Fruit fly (Drosophila melanogaster) Kc167 (cell line): Measurements from ENCODE around the gene IntS14.

ENCODE experiments used
- Myc ChIP-seq: fragments of >200 bp; optimal IDR thresholded peaks from 2 replicates; lab custom pipeline; 2017; ENCODE audit warnings: missing external identifiers
- Sin3A ChIP-seq: fragments of >200 bp; optimal IDR thresholded peaks from 2 replicates; lab custom pipeline; 2018; ENCODE audit warnings: missing external identifiers
- h ChIP-seq: fragments of >200 bp; optimal IDR thresholded peaks from 3 replicates; lab custom pipeline; 2018; ENCODE audit warnings: missing external identifiers
- insv ChIP-seq: fragments of >200 bp; optimal IDR thresholded peaks from 3 replicates; lab custom pipeline; 2018; ENCODE audit warnings: missing external identifiers
- psq ChIP-seq: fragments of >200 bp; optimal IDR thresholded peaks from 2 replicates; lab custom pipeline; 2017; ENCODE audit warnings: missing external identifiers
- ttk ChIP-seq: sonication (Bioruptor generic); optimal IDR thresholded peaks from 2 replicates; lab custom pipeline; 2017; ENCODE audit warnings: missing external identifiers

Gene IntS14

DNA sequence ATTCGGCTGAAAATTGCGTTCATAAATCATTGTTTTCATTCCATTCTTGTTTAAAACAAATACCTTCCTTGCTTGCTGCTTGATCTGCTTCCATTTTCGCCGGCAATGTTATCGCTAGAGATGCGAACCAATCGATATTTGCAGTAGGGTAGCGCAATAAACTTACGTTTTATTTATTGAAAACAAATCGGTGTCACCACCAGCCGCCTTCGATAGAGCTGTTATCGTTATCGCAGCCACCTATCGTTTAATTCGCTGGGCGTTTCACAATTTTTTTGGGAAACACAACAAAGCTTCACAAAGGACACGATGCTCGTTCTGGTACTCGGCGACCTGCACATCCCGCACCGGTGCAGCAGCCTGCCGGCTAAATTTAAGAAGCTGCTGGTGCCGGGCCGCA, 13.7 kb upstream of the IntS14 start, which contains the start of the genes Tfb4 and Vps29:
Tfb4 (minus strand) TSS at position 124 of the 400 bp plus-strand sequence.
Vps29 (plus strand) TSS at position 213 of the 400 bp plus-strand sequence.
- TF ChIP-seq psq (lab: Kevin White, UChicago) (no peak), insv (lab: Kevin White, UChicago) (no peak), Myc (lab: Kevin White, UChicago) (no peak), Sin3A (lab: Kevin White, UChicago) (no peak), h (lab: Kevin White, UChicago) (no peak), ttk (lab: Kevin White, UChicago) (no peak)

DNA sequence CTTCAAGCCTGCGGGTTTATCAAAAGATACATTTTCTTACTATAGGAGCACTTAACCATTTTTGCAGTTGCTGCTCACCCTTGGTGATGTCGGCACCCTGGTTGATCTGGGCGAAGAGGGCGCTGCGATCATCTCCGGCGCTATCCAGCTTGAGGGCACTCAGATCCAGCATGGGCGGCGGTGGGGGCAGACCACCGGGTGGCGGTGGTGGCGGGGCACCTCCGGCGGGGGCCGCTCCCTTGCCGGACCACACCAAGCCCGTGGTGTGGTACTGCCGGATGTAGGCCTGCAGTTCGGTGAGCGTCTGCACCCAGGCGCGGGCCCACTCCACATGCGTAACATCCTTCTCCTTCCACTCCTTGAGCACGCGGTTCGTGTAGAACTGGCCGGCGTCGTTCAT, 11.6 kb upstream of the IntS14 start:
- TF ChIP-seq ttk (lab: Kevin White, UChicago), result no peak
- no peak for TF ChIP-seq Myc (lab: Kevin White, UChicago)

DNA sequence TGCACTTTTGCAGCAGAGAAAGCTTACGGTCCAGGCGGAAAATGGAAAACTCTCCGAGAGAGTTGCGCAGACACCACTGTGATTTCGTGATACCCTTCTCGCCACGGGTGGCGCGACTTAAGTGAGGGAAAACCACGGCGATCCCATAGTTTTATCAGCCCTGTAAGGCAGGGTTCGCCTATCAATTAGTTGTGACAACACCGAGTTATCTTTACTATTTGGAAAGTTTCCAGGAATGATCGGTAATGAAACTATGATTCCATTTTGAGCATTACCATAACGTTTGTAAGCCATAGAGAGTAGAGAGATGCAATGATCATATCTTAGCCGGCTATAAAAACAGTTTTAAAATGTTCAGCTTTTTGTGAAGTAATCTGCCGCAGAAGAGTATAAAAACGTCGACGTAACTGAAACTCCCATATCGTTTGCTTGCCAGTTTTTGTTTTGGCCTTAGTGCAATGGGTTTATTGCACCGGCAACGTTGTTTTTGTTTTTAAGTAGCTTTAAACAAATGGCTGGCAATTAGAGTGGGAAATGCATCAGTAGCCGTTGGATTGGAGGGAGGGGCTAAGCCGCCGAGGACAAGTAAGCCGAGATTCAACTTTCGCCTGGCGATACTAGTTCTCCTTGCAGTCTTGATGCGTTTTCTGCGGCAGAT, 7.5 kb upstream of the IntS14 start:
- TF ChIP-seq ttk (lab: Kevin White, UChicago) (no peak), h (lab: Kevin White, UChicago) (no peak), insv (lab: Kevin White, UChicago) (no peak)

DNA sequence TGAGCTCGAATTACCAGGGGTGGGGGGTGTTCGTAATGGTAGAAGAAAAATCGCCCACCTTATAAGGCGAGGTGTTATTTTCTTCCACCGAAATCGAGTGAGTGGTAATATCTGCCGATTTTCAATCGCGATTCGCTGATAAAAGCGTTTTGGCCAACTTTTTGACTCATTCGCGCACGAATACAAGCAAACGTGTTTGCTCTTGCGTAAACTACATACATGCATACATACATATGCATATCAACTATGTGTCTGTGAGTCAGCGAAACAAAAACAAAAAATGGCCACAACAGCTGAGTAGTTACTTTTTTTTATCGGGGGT, 6.9 kb upstream of the IntS14 start:
- TF ChIP-seq Myc (lab: Kevin White, UChicago) (no peak), psq (lab: Kevin White, UChicago) (no peak), insv (lab: Kevin White, UChicago) (no peak), h (lab: Kevin White, UChicago) (no peak), ttk (lab: Kevin White, UChicago) (no peak), Sin3A (lab: Kevin White, UChicago) (no peak)

DNA sequence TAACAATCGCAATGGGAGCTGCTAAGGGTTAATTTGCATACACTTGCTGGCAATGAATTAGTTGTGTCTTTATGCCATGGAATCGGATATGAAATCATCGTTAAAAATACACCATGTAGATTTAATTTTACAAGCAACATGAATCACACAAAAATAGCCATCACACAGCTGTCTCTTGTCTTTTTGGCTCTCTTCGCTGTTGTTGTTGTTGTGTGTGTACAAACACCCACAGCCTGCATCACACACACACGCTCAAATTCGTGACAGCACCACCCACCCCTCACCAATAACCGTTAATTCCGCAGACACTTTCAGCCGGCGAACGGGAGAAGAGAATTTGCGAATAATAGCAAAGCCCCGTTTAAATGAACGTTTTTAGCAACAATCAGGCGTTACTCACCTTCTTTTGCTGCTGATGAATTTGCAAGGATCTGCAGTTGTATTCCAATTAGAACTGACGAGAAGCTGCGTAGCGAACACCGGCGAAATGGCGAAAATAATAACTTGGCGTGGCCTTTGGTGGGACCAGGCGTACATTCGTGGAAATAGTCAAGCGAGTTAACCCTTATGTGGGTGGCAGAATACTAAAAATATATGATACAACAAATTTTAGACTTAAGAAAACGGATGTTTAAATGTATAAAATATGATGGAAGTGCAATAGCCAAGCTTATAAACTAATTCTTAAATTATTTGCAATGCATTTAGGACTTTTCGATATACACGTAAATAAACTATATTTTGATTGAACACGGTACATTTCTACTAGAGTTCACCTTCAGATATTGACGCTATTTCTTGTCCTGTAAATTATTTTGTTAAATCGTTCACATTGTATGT, 6.3 kb upstream of the IntS14 start, which contains the start of gene capt:
capt (minus strand) TSS at position 584 of the 840 bp plus-strand sequence.
- no peak for TF ChIP-seq psq (lab: Kevin White, UChicago)
- TF ChIP-seq Myc (lab: Kevin White, UChicago), result no peak
- peak; percentile 89 for TF ChIP-seq Sin3A (lab: Kevin White, UChicago)
- no peak for TF ChIP-seq h (lab: Kevin White, UChicago)
- no peak for TF ChIP-seq ttk (lab: Kevin White, UChicago)

DNA sequence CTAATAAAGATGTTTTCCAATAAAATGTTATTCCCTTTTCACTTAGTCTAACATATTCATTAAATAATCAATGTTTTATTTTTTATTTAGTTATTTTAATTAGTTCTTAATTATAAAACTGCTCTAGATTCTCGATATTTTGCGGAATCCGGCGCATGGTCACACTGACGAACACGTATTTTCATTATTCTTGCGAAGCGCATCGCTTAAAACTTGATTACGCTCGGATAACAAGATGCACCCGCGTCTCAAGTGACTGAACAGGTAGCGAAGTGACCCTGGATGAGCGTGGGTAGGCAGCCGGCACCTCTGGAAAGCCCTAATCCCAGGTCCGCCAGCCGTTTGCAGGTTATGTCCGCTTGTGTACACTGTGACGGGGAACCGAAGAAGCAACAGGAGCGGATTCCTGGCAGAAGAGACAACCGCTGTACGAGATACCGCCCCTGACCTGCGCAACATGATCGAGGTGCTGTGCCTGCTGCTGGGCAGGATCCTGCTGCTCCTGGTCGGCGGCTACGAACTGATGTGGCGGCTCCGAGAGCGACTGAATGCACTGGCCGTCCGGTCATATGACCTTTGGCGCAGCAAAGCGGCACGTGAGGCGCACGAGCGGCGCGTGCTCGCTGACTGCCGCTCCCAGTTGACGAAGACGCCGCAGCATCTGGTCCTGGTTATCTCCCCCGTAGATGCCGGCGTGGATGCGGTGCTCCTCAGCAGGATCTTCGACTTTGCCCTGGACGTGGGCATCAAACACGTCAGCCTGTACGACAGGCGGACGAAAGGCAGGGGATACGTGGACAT, 5.5 kb upstream of the IntS14 start, which contains the start of gene Tango14:
Tango14 (plus strand) TSS at position 143 of the 801 bp plus-strand sequence.
- TF ChIP-seq psq (lab: Kevin White, UChicago) (no peak), Myc (lab: Kevin White, UChicago) (no peak), insv (lab: Kevin White, UChicago) (no peak), ttk (lab: Kevin White, UChicago) (no peak), Sin3A (lab: Kevin White, UChicago) (no peak), h (lab: Kevin White, UChicago) (no peak)

- TF ChIP-seq psq (lab: Kevin White, UChicago) (no peak), insv (lab: Kevin White, UChicago) (no peak), ttk (lab: Kevin White, UChicago) (no peak), Sin3A (lab: Kevin White, UChicago) (no peak), Myc (lab: Kevin White, UChicago) (no peak), h (lab: Kevin White, UChicago) (no peak)
Observed at dm6 chr2L:1163538-1164143, 602 bp upstream of the IntS14 start, which contains the start of gene CG5080. Gene CG5080 (minus strand): TSS chr2L:1163886.

- TF ChIP-seq psq (lab: Kevin White, UChicago) (no peak), Sin3A (lab: Kevin White, UChicago) (no peak), h (lab: Kevin White, UChicago) (no peak), Myc (lab: Kevin White, UChicago) (no peak), insv (lab: Kevin White, UChicago) (no peak), ttk (lab: Kevin White, UChicago) (no peak)
Observed at dm6 chr2L:1166326-1166725, 2.1 kb downstream of the IntS14 start, which contains the start of gene CG14341. Gene CG14341 (plus strand): TSS chr2L:1166506.

dm6 chr2L:1169867-1170415, 5.7 kb downstream of the IntS14 start, which contains the start of the genes CG31922 and Plap:
Gene CG31922 (plus strand): TSS chr2L:1170181.
Gene Plap (minus strand): TSS chr2L:1170365.
- TF ChIP-seq insv (lab: Kevin White, UChicago), result no peak
- no peak for TF ChIP-seq psq (lab: Kevin White, UChicago)
- no peak for TF ChIP-seq Myc (lab: Kevin White, UChicago)
- TF ChIP-seq Sin3A (lab: Kevin White, UChicago), result no peak
- no peak for TF ChIP-seq h (lab: Kevin White, UChicago)
- no peak for TF ChIP-seq ttk (lab: Kevin White, UChicago)

DNA sequence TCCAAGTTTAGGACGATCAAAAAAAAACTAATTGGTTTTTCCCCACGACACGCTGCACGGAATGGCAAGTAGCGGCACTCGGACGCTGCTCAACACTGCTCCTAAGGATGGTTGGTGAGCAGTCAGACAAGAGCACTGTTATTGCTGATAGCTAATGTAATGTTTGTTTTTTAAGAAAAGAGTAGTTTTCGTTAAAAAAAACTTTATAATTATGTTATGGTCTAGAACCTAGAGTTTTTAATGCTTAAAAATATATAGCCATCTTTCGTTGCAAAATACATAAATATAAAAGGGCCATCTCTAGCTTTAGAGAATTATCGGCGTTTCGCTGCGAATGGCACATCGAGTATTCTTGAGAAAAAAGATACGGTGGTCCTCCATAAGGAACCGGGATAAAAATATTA, 8.5 kb downstream of the IntS14 start, which contains the start of the genes Charon and CG4887:
Charon (minus strand) TSS at position 102 of the 404 bp plus-strand sequence.
CG4887 (plus strand) TSS at position 306 of the 404 bp plus-strand sequence.
- TF ChIP-seq insv (lab: Kevin White, UChicago) (no peak), psq (lab: Kevin White, UChicago) (no peak), Sin3A (lab: Kevin White, UChicago) (no peak), Myc (lab: Kevin White, UChicago) (no peak)
